Fruit fly (Drosophila melanogaster) Kc167 (cell line): Measurements from ENCODE around the gene alpha-Man-IIb.

Experiments
- Myc ChIP-seq: fragments of >200 bp; optimal IDR thresholded peaks from 2 replicates; lab custom pipeline; 2017; ENCODE audit warnings: missing external identifiers
- Sin3A ChIP-seq: fragments of >200 bp; optimal IDR thresholded peaks from 2 replicates; lab custom pipeline; 2018; ENCODE audit warnings: missing external identifiers
- h ChIP-seq: fragments of >200 bp; optimal IDR thresholded peaks from 3 replicates; lab custom pipeline; 2018; ENCODE audit warnings: missing external identifiers
- insv ChIP-seq: fragments of >200 bp; optimal IDR thresholded peaks from 3 replicates; lab custom pipeline; 2018; ENCODE audit warnings: missing external identifiers

dm6 chr3R:15814150-15814549, 10.1 kb downstream of the alpha-Man-IIb start:
- no peak for TF ChIP-seq h (lab: Kevin White, UChicago)
- no peak for TF ChIP-seq insv (lab: Kevin White, UChicago)
- no peak for TF ChIP-seq Sin3A (lab: Kevin White, UChicago)
- no peak for TF ChIP-seq Myc (lab: Kevin White, UChicago)
